Worm (Caenorhabditis elegans) whole organism, midembryonic: ENCODE measurements around the gene F19B10.5.

ENCODE experiments used
- T22C8.4 ChIP-seq: fragments of 200-800 bp; sonication (Bioruptor generic); IDR thresholded peaks from 2 replicates; pipeline ENCODE4 v1.3.6; 2022; ENCODE audit warnings: missing genetic modification characterization, missing compliant biosample characterization
- cog-1 ChIP-seq: sonication (generic microtip); optimal IDR thresholded peaks from 2 replicates; lab custom pipeline; 2016; ENCODE audit warnings: missing genetic modification characterization, missing compliant biosample characterization
- flt-1 ChIP-seq: fragments of 200-800 bp; sonication (Bioruptor generic); IDR thresholded peaks from 2 replicates; pipeline ENCODE4 v1.3.6; 2022; ENCODE audit warnings: missing genetic modification characterization, missing compliant biosample characterization
- klf-2 ChIP-seq: fragments of 200-800 bp; sonication (Bioruptor generic); conservative IDR thresholded peaks from 2 replicates; pipeline ENCODE4 v1.3.6; 2022; ENCODE audit warnings: missing genetic modification reagents, missing genetic modification characterization, missing compliant biosample characterization
- med-1 ChIP-seq: sonication (generic microtip); optimal IDR thresholded peaks from 2 replicates; lab custom pipeline; 2017; ENCODE audit warnings: missing genetic modification characterization, mild to moderate bottlenecking, missing compliant biosample characterization, antibody characterized with exemption, missing genetic modification reagents; ENCODE audit not compliant: insufficient read depth
- ref-1 ChIP-seq: fragments of 200-800 bp; sonication (Bioruptor generic); conservative IDR thresholded peaks from 2 replicates; pipeline ENCODE4 v1.3.6; 2022; ENCODE audit warnings: missing genetic modification reagents, missing genetic modification characterization, missing compliant biosample characterization
- tab-1 ChIP-seq: fragments of 200-800 bp; sonication (Bioruptor generic); IDR thresholded peaks from 2 replicates; pipeline ENCODE4 v1.3.6; 2022; ENCODE audit warnings: missing genetic modification characterization, missing compliant biosample characterization
- ztf-23 ChIP-seq: fragments of 200-800 bp; sonication (Bioruptor generic); IDR thresholded peaks from 2 replicates; pipeline ENCODE4 v1.3.6; 2022; ENCODE audit warnings: missing genetic modification reagents, missing genetic modification characterization, missing compliant biosample characterization
- ztf-29 ChIP-seq: fragments of 200-800 bp; sonication (Bioruptor generic); IDR thresholded peaks from 2 replicates; pipeline ENCODE4 v1.3.6; 2022; ENCODE audit warnings: missing genetic modification reagents, missing genetic modification characterization, missing compliant biosample characterization

F19B10.5 gene

DNA sequence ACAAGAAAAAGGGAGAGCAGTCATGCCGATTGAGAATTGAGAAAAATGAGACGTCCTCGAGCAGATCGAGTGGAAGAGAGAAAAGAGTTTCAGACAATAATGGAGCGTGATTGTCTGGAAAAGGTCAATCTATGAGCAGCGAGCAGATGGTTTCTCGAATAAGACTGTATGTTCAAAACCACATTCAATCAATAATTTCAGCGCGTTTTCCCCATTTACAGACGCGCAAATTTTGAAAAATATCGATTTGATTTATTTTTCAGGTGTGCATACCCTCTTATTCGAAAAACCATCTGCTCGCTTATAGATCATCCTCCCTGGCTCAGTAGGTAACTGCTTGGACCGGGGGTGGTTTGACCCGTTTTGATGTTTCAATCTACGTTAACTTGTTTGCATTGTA, 16.2 kb upstream of the F19B10.5 start, which contains the start of gene fbxb-31:
Gene fbxb-31 (minus strand): TSS at position 101 of the 400 bp plus-strand sequence.
- TF ChIP-seq klf-2 (GFP tag; lab: Robert Waterston, UW): no peak
- TF ChIP-seq tab-1 (GFP tag; lab: Robert Waterston, UW): no peak
- no peak for TF ChIP-seq med-1 (GFP tag; lab: Kevin White, UChicago)

- TF ChIP-seq ref-1 (GFP tag; lab: Robert Waterston, UW) (no peak), tab-1 (GFP tag; lab: Robert Waterston, UW) (no peak), T22C8.4 (GFP tag; lab: Robert Waterston, UW) (no peak), med-1 (GFP tag; lab: Kevin White, UChicago) (no peak), ztf-23 (GFP tag; lab: Robert Waterston, UW) (no peak), ztf-29 (GFP tag; lab: Robert Waterston, UW) (no peak), klf-2 (GFP tag; lab: Robert Waterston, UW) (no peak)
Observed at ce11 chrII:3640197-3640596, 15.3 kb upstream of the F19B10.5 start, which contains the start of gene M151.10. Gene M151.10 (minus strand): TSS chrII:3640297.

- TF ChIP-seq ref-1 (GFP tag; lab: Robert Waterston, UW): no peak
- no peak for TF ChIP-seq ztf-29 (GFP tag; lab: Robert Waterston, UW)
- no peak for TF ChIP-seq T22C8.4 (GFP tag; lab: Robert Waterston, UW)
- TF ChIP-seq cog-1 (tag; lab: Kevin White, UChicago): no peak
Observed at ce11 chrII:3641197-3641596, 14.3 kb upstream of the F19B10.5 start, which contains the start of gene M151.1. Gene M151.1 (plus strand): TSS chrII:3641497.

- no peak for TF ChIP-seq flt-1 (GFP tag; lab: Robert Waterston, UW)
- no peak for TF ChIP-seq T22C8.4 (GFP tag; lab: Robert Waterston, UW)
- no peak for TF ChIP-seq ref-1 (GFP tag; lab: Robert Waterston, UW)
- no peak for TF ChIP-seq med-1 (GFP tag; lab: Kevin White, UChicago)
Observed at ce11 chrII:3647111-3647510, 8.4 kb upstream of the F19B10.5 start, which contains the start of gene fbxb-33. Gene fbxb-33 (plus strand): TSS chrII:3647411.

DNA sequence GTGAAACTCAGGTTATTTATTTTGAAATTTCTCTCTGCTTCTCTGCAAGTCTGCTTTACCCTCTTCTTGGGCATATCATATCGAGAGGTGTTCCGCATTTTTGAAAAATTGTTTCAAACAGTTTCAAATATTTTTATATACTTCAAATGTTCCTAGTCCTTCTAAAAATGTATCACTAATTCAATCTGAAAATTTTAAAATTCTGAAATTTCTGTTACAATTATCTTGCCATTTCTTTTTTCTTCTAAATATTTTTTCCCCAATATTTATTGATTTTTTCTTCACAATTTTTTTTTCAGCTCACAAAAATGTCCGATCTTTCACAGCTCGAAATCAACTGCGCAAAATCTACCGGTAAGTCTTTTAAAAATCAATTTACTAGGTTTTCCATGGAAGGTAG, 4.3 kb downstream of the F19B10.5 start, which contains the start of gene F19B10.4:
Gene F19B10.4 (plus strand): TSS at position 301 of the 400 bp plus-strand sequence.
- TF ChIP-seq klf-2 (GFP tag; lab: Robert Waterston, UW): no peak
- TF ChIP-seq flt-1 (GFP tag; lab: Robert Waterston, UW): no peak

DNA sequence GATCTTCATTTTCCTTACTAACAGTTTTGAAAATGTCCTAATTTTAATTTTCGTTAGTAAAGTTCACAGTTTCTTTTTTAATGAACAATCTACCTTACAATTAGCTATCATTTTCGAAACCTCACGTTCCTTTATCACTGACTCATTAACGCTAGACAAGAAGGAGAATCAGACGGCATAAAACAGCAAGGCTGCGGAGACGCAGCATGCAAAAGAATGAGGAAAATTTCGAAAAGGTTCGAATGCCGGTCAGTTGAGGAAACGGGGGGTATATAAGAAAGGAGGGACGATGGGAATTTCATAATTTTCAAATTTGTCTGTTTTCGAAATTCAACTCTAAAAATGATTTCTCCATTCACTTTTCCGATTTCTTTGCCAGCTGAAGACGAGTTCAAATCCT, 6.5 kb downstream of the F19B10.5 start, which contains the start of gene F19B10.13:
Gene F19B10.13 (plus strand): TSS at position 343 of the 400 bp plus-strand sequence.
- no peak for TF ChIP-seq flt-1 (GFP tag; lab: Robert Waterston, UW)
- TF ChIP-seq tab-1 (GFP tag; lab: Robert Waterston, UW): no peak
- no peak for TF ChIP-seq ztf-29 (GFP tag; lab: Robert Waterston, UW)
- TF ChIP-seq ref-1 (GFP tag; lab: Robert Waterston, UW): no peak
- no peak for TF ChIP-seq cog-1 (tag; lab: Kevin White, UChicago)
- no peak for TF ChIP-seq med-1 (GFP tag; lab: Kevin White, UChicago)
- TF ChIP-seq T22C8.4 (GFP tag; lab: Robert Waterston, UW): no peak
- no peak for TF ChIP-seq klf-2 (GFP tag; lab: Robert Waterston, UW)
- TF ChIP-seq ztf-23 (GFP tag; lab: Robert Waterston, UW): no peak

DNA sequence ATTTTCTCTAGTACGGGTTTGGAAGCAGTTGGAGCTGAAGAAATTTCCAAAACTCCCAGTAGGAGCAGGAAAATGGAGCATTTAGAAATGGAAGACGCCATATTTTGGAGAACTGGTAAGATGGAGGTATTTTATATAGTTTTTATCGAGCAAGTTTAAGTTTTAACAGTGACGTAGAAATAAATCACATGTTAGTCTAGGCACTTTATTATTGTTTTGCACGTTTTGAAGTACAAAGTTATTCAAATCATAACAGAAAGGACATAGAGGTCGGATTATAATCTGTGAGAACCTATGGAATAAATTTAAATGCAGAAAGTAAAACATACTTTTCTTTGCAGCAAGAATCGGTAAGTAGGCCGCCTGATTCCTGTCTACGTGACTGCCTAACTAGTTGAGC, 8.3 kb downstream of the F19B10.5 start, which contains the start of gene F19B10.6:
Gene F19B10.6 (minus strand): TSS at position 101 of the 400 bp plus-strand sequence.
- TF ChIP-seq ztf-23 (GFP tag; lab: Robert Waterston, UW): no peak
- TF ChIP-seq T22C8.4 (GFP tag; lab: Robert Waterston, UW): no peak
- no peak for TF ChIP-seq flt-1 (GFP tag; lab: Robert Waterston, UW)
- no peak for TF ChIP-seq ref-1 (GFP tag; lab: Robert Waterston, UW)
- no peak for TF ChIP-seq klf-2 (GFP tag; lab: Robert Waterston, UW)
- no peak for TF ChIP-seq ztf-29 (GFP tag; lab: Robert Waterston, UW)
- no peak for TF ChIP-seq tab-1 (GFP tag; lab: Robert Waterston, UW)
- TF ChIP-seq cog-1 (tag; lab: Kevin White, UChicago): no peak
- TF ChIP-seq med-1 (GFP tag; lab: Kevin White, UChicago): no peak

- no peak for TF ChIP-seq tab-1 (GFP tag; lab: Robert Waterston, UW)
- no peak for TF ChIP-seq cog-1 (tag; lab: Kevin White, UChicago)
- TF ChIP-seq med-1 (GFP tag; lab: Kevin White, UChicago): no peak
- no peak for TF ChIP-seq flt-1 (GFP tag; lab: Robert Waterston, UW)
- no peak for TF ChIP-seq ref-1 (GFP tag; lab: Robert Waterston, UW)
- TF ChIP-seq klf-2 (GFP tag; lab: Robert Waterston, UW): no peak
- no peak for TF ChIP-seq T22C8.4 (GFP tag; lab: Robert Waterston, UW)
- no peak for TF ChIP-seq ztf-29 (GFP tag; lab: Robert Waterston, UW)
- TF ChIP-seq ztf-23 (GFP tag; lab: Robert Waterston, UW): no peak
Observed at ce11 chrII:3664470-3664869, 9.0 kb downstream of the F19B10.5 start, which contains the start of gene F19B10.3. Gene F19B10.3 (plus strand): TSS chrII:3664770.

DNA sequence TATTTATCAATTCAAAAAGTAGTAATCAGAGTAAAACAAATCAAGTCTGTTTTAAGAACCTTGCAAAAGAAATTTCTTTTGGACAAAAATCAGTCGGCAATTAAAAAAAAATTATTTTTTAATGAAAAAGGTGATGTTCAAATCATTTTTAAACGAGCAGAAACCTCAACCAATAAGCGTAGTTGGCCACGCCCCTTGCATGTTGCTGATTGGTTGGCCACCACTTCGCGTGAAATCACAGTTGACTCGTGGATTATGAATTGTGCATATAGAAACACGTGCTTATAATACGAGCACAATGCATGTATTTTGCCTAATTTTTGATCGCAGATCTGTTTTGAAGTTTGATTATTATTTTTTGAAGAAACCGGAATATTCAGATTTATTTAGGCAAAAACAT, 9.7 kb downstream of the F19B10.5 start:
- TF ChIP-seq klf-2 (GFP tag; lab: Robert Waterston, UW) (no peak), ztf-29 (GFP tag; lab: Robert Waterston, UW) (no peak), flt-1 (GFP tag; lab: Robert Waterston, UW) (no peak), ztf-23 (GFP tag; lab: Robert Waterston, UW) (no peak), cog-1 (tag; lab: Kevin White, UChicago) (no peak), tab-1 (GFP tag; lab: Robert Waterston, UW) (no peak), med-1 (GFP tag; lab: Kevin White, UChicago) (no peak), ref-1 (GFP tag; lab: Robert Waterston, UW) (no peak), T22C8.4 (GFP tag; lab: Robert Waterston, UW) (no peak)
